Fruit fly (Drosophila melanogaster) whole organism, prepupa: ENCODE measurements around the gene c12.2.

Source experiments
- CG10631 ChIP-seq: fragments of 200-800 bp; sonication (Bioruptor generic); optimal IDR thresholded peaks from 2 replicates; lab custom pipeline; 2016; ENCODE audit warnings: missing biosample characterization, missing genetic modification characterization
- CG10669 ChIP-seq: fragments of 200-800 bp; sonication (Bioruptor generic); optimal IDR thresholded peaks from 3 replicates; lab custom pipeline; 2018; ENCODE audit warnings: missing biosample characterization, mild to moderate bottlenecking, missing genetic modification characterization, moderate library complexity
- CG11294 ChIP-seq: fragments of 200-800 bp; sonication (Bioruptor generic); IDR thresholded peaks from 2 replicates; pipeline ENCODE4 v1.3.6; 2022; ENCODE audit warnings: missing biosample characterization, missing genetic modification characterization
- CG11762 ChIP-seq: fragments of 200-800 bp; sonication (Bioruptor generic); optimal IDR thresholded peaks from 3 replicates; lab custom pipeline; 2016; ENCODE audit warnings: missing biosample characterization, missing genetic modification characterization; ENCODE audit not compliant: insufficient read depth
- CG15336 ChIP-seq: fragments of 200-800 bp; sonication (Bioruptor generic); IDR thresholded peaks from 2 replicates; pipeline ENCODE4 v1.3.6; 2022; ENCODE audit warnings: missing biosample characterization, missing genetic modification characterization
- CG1621 ChIP-seq: fragments of 200-800 bp; sonication (Bioruptor generic); optimal IDR thresholded peaks from 3 replicates; lab custom pipeline; 2018; ENCODE audit warnings: missing biosample characterization, mild to moderate bottlenecking, missing genetic modification characterization
- CG16779 ChIP-seq: fragments of 200-800 bp; sonication (Bioruptor generic); optimal IDR thresholded peaks from 3 replicates; lab custom pipeline; 2017; ENCODE audit warnings: missing biosample characterization, mild to moderate bottlenecking, missing genetic modification characterization
- CG3032 ChIP-seq: fragments of 200-800 bp; optimal IDR thresholded peaks from 2 replicates; lab custom pipeline; 2019; ENCODE audit warnings: missing biosample characterization, mild to moderate bottlenecking, missing genetic modification characterization, moderate library complexity
- CG31627 ChIP-seq: fragments of 200-800 bp; sonication (Bioruptor generic); optimal IDR thresholded peaks from 3 replicates; lab custom pipeline; 2016; ENCODE audit warnings: missing biosample characterization, missing genetic modification characterization
- CG32006 ChIP-seq: fragments of 200-800 bp; sonication (Bioruptor generic); optimal IDR thresholded peaks from 3 replicates; lab custom pipeline; 2017; ENCODE audit warnings: missing biosample characterization, mild to moderate bottlenecking, missing genetic modification characterization
- CG3919 ChIP-seq: fragments of 200-800 bp; sonication (Bioruptor generic); optimal IDR thresholded peaks from 3 replicates; lab custom pipeline; 2016; ENCODE audit warnings: missing biosample characterization, missing genetic modification characterization
- CG4318 ChIP-seq: fragments of 200-800 bp; sonication (Bioruptor generic); optimal IDR thresholded peaks from 3 replicates; lab custom pipeline; 2017; ENCODE audit warnings: missing biosample characterization, mild to moderate bottlenecking, missing genetic modification characterization
- CG6163 ChIP-seq: fragments of 200-800 bp; sonication (Bioruptor generic); IDR thresholded peaks from 3 replicates; pipeline ENCODE4 v1.3.6; 2022; ENCODE audit warnings: missing biosample characterization, missing genetic modification characterization
- CG6792 ChIP-seq: fragments of 200-800 bp; sonication (Bioruptor generic); optimal IDR thresholded peaks from 3 replicates; lab custom pipeline; 2016; ENCODE audit warnings: missing biosample characterization, missing genetic modification characterization
- CG6808 ChIP-seq: fragments of 200-800 bp; sonication (Bioruptor generic); optimal IDR thresholded peaks from 3 replicates; lab custom pipeline; 2017; ENCODE audit warnings: missing biosample characterization, missing genetic modification characterization, mild to moderate bottlenecking, moderate library complexity, missing genetic modification reagents
- CG6854 ChIP-seq: fragments of 200-800 bp; sonication (Bioruptor generic); optimal IDR thresholded peaks from 2 replicates; lab custom pipeline; 2017; ENCODE audit warnings: missing biosample characterization, mild to moderate bottlenecking, missing genetic modification characterization
- CG8119 ChIP-seq: fragments of 200-800 bp; sonication (Bioruptor generic); IDR thresholded peaks from 3 replicates; pipeline ENCODE4 v1.3.6; 2022; ENCODE audit warnings: missing biosample characterization, missing genetic modification characterization
- CG8632 ChIP-seq: fragments of 200-800 bp; sonication (Bioruptor generic); optimal IDR thresholded peaks from 3 replicates; lab custom pipeline; 2016; ENCODE audit warnings: missing biosample characterization, missing genetic modification characterization
- Eip75B ChIP-seq: fragments of 200-800 bp; sonication (Bioruptor generic); optimal IDR thresholded peaks from 3 replicates; lab custom pipeline; 2016; ENCODE audit warnings: missing biosample characterization, missing genetic modification characterization
- Eip78C ChIP-seq: fragments of 200-800 bp; sonication (Bioruptor generic); peaks from one replicate; lab custom pipeline; 2016; ENCODE audit warnings: missing biosample characterization, missing genetic modification characterization
- Ets96B ChIP-seq: fragments of 200-800 bp; optimal IDR thresholded peaks from 2 replicates; lab custom pipeline; 2019; ENCODE audit warnings: missing biosample characterization, mild to moderate bottlenecking, missing genetic modification characterization, moderate library complexity
- Hr39 ChIP-seq: fragments of 200-800 bp; sonication (Bioruptor generic); optimal IDR thresholded peaks from 2 replicates; lab custom pipeline; 2016; ENCODE audit warnings: missing biosample characterization, missing genetic modification characterization
- Met ChIP-seq: fragments of 200-800 bp; sonication (Bioruptor generic); optimal IDR thresholded peaks from 3 replicates; lab custom pipeline; 2016; ENCODE audit warnings: missing biosample characterization, missing genetic modification characterization
- OdsH ChIP-seq: fragments of 200-800 bp; sonication (Bioruptor generic); optimal IDR thresholded peaks from 3 replicates; lab custom pipeline; 2016; ENCODE audit warnings: missing biosample characterization, missing genetic modification characterization
- Smox ChIP-seq: fragments of 200-800 bp; sonication (Bioruptor generic); optimal IDR thresholded peaks from 3 replicates; lab custom pipeline; 2016; ENCODE audit warnings: missing biosample characterization, missing genetic modification characterization
- Sox102F ChIP-seq: fragments of 200-800 bp; sonication (Bioruptor generic); optimal IDR thresholded peaks from 2 replicates; lab custom pipeline; 2016; ENCODE audit warnings: missing biosample characterization, mild to moderate bottlenecking, missing genetic modification characterization
- Sox14 ChIP-seq: fragments of 200-800 bp; sonication (Bioruptor generic); optimal IDR thresholded peaks from 3 replicates; lab custom pipeline; 2016; ENCODE audit warnings: missing biosample characterization, missing genetic modification characterization
- Sox15 ChIP-seq: fragments of 200-800 bp; sonication (Bioruptor generic); optimal IDR thresholded peaks from 3 replicates; lab custom pipeline; 2016; ENCODE audit warnings: missing biosample characterization, missing genetic modification characterization
- achi ChIP-seq: fragments of 200-800 bp; sonication (Bioruptor generic); optimal IDR thresholded peaks from 3 replicates; lab custom pipeline; 2016; ENCODE audit warnings: missing biosample characterization, missing genetic modification characterization
- cyc ChIP-seq: fragments of 200-800 bp; sonication (Bioruptor generic); optimal IDR thresholded peaks from 3 replicates; lab custom pipeline; 2016; ENCODE audit warnings: missing biosample characterization, missing genetic modification characterization
- dac ChIP-seq: fragments of 200-800 bp; sonication (Bioruptor generic); optimal IDR thresholded peaks from 2 replicates; lab custom pipeline; 2017; ENCODE audit warnings: missing biosample characterization, mild to moderate bottlenecking, missing genetic modification characterization
- dsx ChIP-seq: fragments of 200-800 bp; optimal IDR thresholded peaks from 3 replicates; lab custom pipeline; 2019; ENCODE audit warnings: missing biosample characterization, mild to moderate bottlenecking, missing genetic modification characterization, moderate library complexity; ENCODE audit not compliant: poor library complexity, severe bottlenecking
- eg ChIP-seq: fragments of 200-800 bp; sonication (Bioruptor generic); IDR thresholded peaks from 3 replicates; pipeline ENCODE4 v1.3.6; 2022; ENCODE audit warnings: missing biosample characterization, missing genetic modification characterization
- esn ChIP-seq: fragments of 200-800 bp; sonication (Bioruptor generic); optimal IDR thresholded peaks from 2 replicates; lab custom pipeline; 2016; ENCODE audit warnings: missing biosample characterization, mild to moderate bottlenecking, missing genetic modification characterization, moderate library complexity
- fd59A ChIP-seq: fragments of 200-800 bp; sonication (Bioruptor generic); optimal IDR thresholded peaks from 2 replicates; lab custom pipeline; 2017; ENCODE audit warnings: missing biosample characterization, mild to moderate bottlenecking, missing genetic modification characterization, missing genetic modification reagents
- fd85E ChIP-seq: fragments of 200-800 bp; sonication (Bioruptor generic); optimal IDR thresholded peaks from 3 replicates; lab custom pipeline; 2016; ENCODE audit warnings: missing biosample characterization, missing genetic modification characterization
- fkh ChIP-seq: fragments of 200-800 bp; sonication (Bioruptor generic); optimal IDR thresholded peaks from 3 replicates; lab custom pipeline; 2017; ENCODE audit warnings: missing biosample characterization, mild to moderate bottlenecking, missing genetic modification characterization, moderate library complexity
- lz ChIP-seq: fragments of 200-800 bp; sonication (Bioruptor generic); optimal IDR thresholded peaks from 3 replicates; lab custom pipeline; 2016; ENCODE audit warnings: missing biosample characterization, missing genetic modification characterization
- net ChIP-seq: fragments of 200-800 bp; sonication (Bioruptor generic); optimal IDR thresholded peaks from 3 replicates; lab custom pipeline; 2016; ENCODE audit warnings: missing biosample characterization, missing genetic modification characterization
- pdm3 ChIP-seq: fragments of 200-800 bp; sonication (Bioruptor generic); optimal IDR thresholded peaks from 3 replicates; lab custom pipeline; 2016; ENCODE audit warnings: missing biosample characterization, missing genetic modification characterization
- ss ChIP-seq, 2 experiments: fragments of 200-800 bp; sonication (Bioruptor generic); optimal IDR thresholded peaks; 2 replicates in 1 of 2; 3 replicates in 1 of 2; lab custom pipeline; 2017 to 2018; ENCODE audit warnings: mild to moderate bottlenecking in 2 of 2, missing biosample characterization in 2 of 2, missing genetic modification characterization in 2 of 2, moderate library complexity in 1 of 2
- svp ChIP-seq: fragments of 200-800 bp; sonication (Bioruptor generic); peaks from one replicate; lab custom pipeline; 2016; ENCODE audit warnings: missing biosample characterization, missing genetic modification characterization
- topi ChIP-seq: fragments of 200-800 bp; sonication (Bioruptor generic); optimal IDR thresholded peaks from 3 replicates; lab custom pipeline; 2016; ENCODE audit warnings: missing biosample characterization, missing genetic modification characterization

c12.2 gene

DNA sequence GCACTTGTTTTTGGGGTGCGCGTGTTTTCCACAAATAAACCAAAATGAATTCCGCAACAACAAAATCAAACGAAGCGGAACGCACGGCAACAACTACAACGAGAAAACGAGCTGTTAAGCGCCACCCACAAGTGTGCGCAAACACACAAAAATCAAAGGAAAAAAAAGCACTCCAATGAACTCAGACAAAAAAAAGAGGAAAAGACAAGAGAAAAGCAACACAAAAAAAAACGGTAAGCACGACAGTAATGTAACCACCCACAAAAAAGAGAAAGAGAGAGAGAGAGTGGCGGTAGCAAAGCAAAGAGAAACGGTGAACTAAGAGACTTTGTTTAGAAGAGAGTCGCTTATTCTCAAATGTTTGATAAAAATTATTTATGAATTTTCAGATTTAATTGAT, 13.4 kb upstream of the c12.2 start (continued):
- TF ChIP-seq Sox15 (GFP tag; lab: Kevin White, UChicago) = no peak
- TF ChIP-seq CG3919 = peak; percentile 77
- peak; percentile 49 for TF ChIP-seq Smox (GFP tag; lab: Kevin White, UChicago)
- peak; percentile 62 for TF ChIP-seq dsx (GFP tag; lab: Kevin White, UChicago)
- TF ChIP-seq CG8119 (GFP tag; lab: Robert Waterston, UW) = peak; percentile 98
- peak; percentile 82 for TF ChIP-seq CG8632 (GFP tag; lab: Kevin White, UChicago)
- TF ChIP-seq CG11762 (GFP tag; lab: Kevin White, UChicago) = peak; percentile 74
- TF ChIP-seq Sox102F = peak; percentile 83
- TF ChIP-seq Sox14 = peak; percentile 56
- peak; percentile 81 for TF ChIP-seq achi (GFP tag; lab: Kevin White, UChicago)
- TF ChIP-seq fkh (GFP tag; lab: Kevin White, UChicago) = no peak
- TF ChIP-seq lz = peak; percentile 62
- peak; percentile 65 for TF ChIP-seq fd85E
- peak; percentile 48 for TF ChIP-seq fd59A (GFP tag; lab: Kevin White, UChicago)
- TF ChIP-seq CG11294 (GFP tag; lab: Robert Waterston, UW) = peak; percentile 80; the same call in 1 of the 2 replicates
- TF ChIP-seq Eip75B (GFP tag; lab: Kevin White, UChicago) = peak; percentile 65
- TF ChIP-seq CG4318 = no peak
- TF ChIP-seq CG6792 (GFP tag; lab: Kevin White, UChicago) = peak; percentile 54
- peak; percentile 71 for TF ChIP-seq Eip78C (GFP tag; lab: Kevin White, UChicago)
- TF ChIP-seq CG16779 (tag; lab: Kevin White, UChicago) = peak; percentile 89
- TF ChIP-seq, all 60 proteins: peak for 51

- TF ChIP-seq CG32006 (GFP tag; lab: Kevin White, UChicago) = peak; percentile 36
- peak; percentile 7 for TF ChIP-seq Ets96B
- TF ChIP-seq Hr39 = no peak
- peak; percentile 5 for TF ChIP-seq lz
- peak; percentile 17 for TF ChIP-seq Met (GFP tag; lab: Kevin White, UChicago)
- peak; percentile 82 for TF ChIP-seq dsx (GFP tag; lab: Kevin White, UChicago)
- TF ChIP-seq svp (GFP tag; lab: Kevin White, UChicago) = peak; percentile 44
- peak; percentile 42; the same call in 1 of the 3 replicates for TF ChIP-seq CG6163 (GFP tag; lab: Robert Waterston, UW)
- peak; percentile 15 for TF ChIP-seq topi (GFP tag; lab: Kevin White, UChicago)
- TF ChIP-seq OdsH (GFP tag; lab: Kevin White, UChicago) = no peak
- peak; percentile 72 for TF ChIP-seq Eip78C (GFP tag; lab: Kevin White, UChicago)
- no peak for TF ChIP-seq CG8632 (GFP tag; lab: Kevin White, UChicago)
- TF ChIP-seq CG15336 (GFP tag; lab: Robert Waterston, UW) = 0 out of 2 replicates have a peak, but pooled peaks have one; percentile 8
- no peak for TF ChIP-seq Sox102F
- no peak for TF ChIP-seq esn
- TF ChIP-seq CG10669 (GFP tag; lab: Kevin White, UChicago) = peak; percentile 14
- peak; percentile 4 for TF ChIP-seq CG3919
- TF ChIP-seq CG10631 (GFP tag; lab: Kevin White, UChicago) = peak; percentile 7
- peak; percentile 20 for TF ChIP-seq achi (GFP tag; lab: Kevin White, UChicago)
- TF ChIP-seq CG16779 (tag; lab: Kevin White, UChicago) = no peak
Observed at dm6 chrX:9309959-9310658, 9.1 kb upstream of the c12.2 start.

- TF ChIP-seq net (no peak), eg (no peak), Sox14 (peak; percentile 13), cyc (GFP tag; lab: Kevin White, UChicago) (peak; percentile 40), pdm3 (peak; percentile 10), Ets96B (peak; percentile 18), ss (GFP tag; optimal IDR thresholded peaks at IDR 0.05; lab: Kevin White, UChicago) (no peak), esn (peak; percentile 21), CG8632 (GFP tag; lab: Kevin White, UChicago) (no peak), CG3032 (tag; lab: Kevin White, UChicago) (no peak), CG11762 (GFP tag; lab: Kevin White, UChicago) (no peak), CG15336 (GFP tag; lab: Robert Waterston, UW) (no peak), CG32006 (GFP tag; lab: Kevin White, UChicago) (no peak), CG31627 (peak; percentile 38), Smox (GFP tag; lab: Kevin White, UChicago) (peak; percentile 28), OdsH (GFP tag; lab: Kevin White, UChicago) (no peak), dac (GFP tag; lab: Kevin White, UChicago) (no peak), Sox102F (peak; percentile 14), CG8119 (GFP tag; lab: Robert Waterston, UW) (no peak), CG6854 (GFP tag; lab: Kevin White, UChicago) (no peak), svp (GFP tag; lab: Kevin White, UChicago) (peak; percentile 80), CG1621 (tag; lab: Kevin White, UChicago) (peak; percentile 6), Hr39 (peak; percentile 44), CG6808 (peak; percentile 9), CG11294 (GFP tag; lab: Robert Waterston, UW) (no peak), topi (GFP tag; lab: Kevin White, UChicago) (peak; percentile 25), Eip78C (GFP tag; lab: Kevin White, UChicago) (peak; percentile 72), fd59A (GFP tag; lab: Kevin White, UChicago) (no peak), Met (GFP tag; lab: Kevin White, UChicago) (peak; percentile 30)
Observed at dm6 chrX:9317100-9317499, 2.1 kb upstream of the c12.2 start.
